Worm (Caenorhabditis elegans) whole organism, L1 larva: ENCODE data around the gene srm-4.
"Not testable (repeated sequence)": the region's sequence is repeated elsewhere in the genome, so short reads cannot be mapped to it uniquely, and the experiment has no call there.

Source experiments
- F16B12.6 ChIP-seq: fragments of 150-350 bp; optimal IDR thresholded peaks from 2 replicates; lab custom pipeline; 2014; ENCODE audit warnings: missing biosample characterization, missing genetic modification characterization
- blmp-1 ChIP-seq: fragments of 150-350 bp; optimal IDR thresholded peaks from 2 replicates; lab custom pipeline; 2014; ENCODE audit warnings: missing biosample characterization, missing genetic modification characterization
- ceh-82 ChIP-seq, 3 experiments: fragments of 150-350 bp in 1 of 3; sonication (generic microtip) in 2 of 3; optimal IDR thresholded peaks; 2 replicates each; lab custom pipeline; 2014 to 2017; ENCODE audit warnings: missing biosample characterization in 3 of 3, missing genetic modification characterization in 3 of 3
- ceh-88 ChIP-seq: fragments of 200-800 bp; sonication (Bioruptor generic); IDR thresholded peaks from 2 replicates; pipeline ENCODE4 v1.3.6; 2022; ENCODE audit warnings: missing genetic modification characterization, missing compliant biosample characterization
- dpl-1 ChIP-seq, 3 experiments: fragments of 150-350 bp in 2 of 3; sonication (generic microtip) in 1 of 3; optimal IDR thresholded peaks; 2 replicates each; lab custom pipeline; 2014 to 2017; ENCODE audit warnings: missing biosample characterization in 3 of 3, missing genetic modification characterization in 3 of 3, missing genetic modification reagents in 3 of 3
- efl-1 ChIP-seq, 4 experiments: fragments of 150-350 bp; optimal IDR thresholded peaks in 3 of 4; peaks in 1 of 4; 1 replicate in 1 of 4; 2 replicates in 3 of 4; lab custom pipeline; 2014; ENCODE audit warnings: missing biosample characterization in 2 of 4, missing genetic modification characterization in 2 of 4, missing genetic modification reagents in 2 of 4
- egl-13 ChIP-seq: sonication (generic microtip); optimal IDR thresholded peaks from 2 replicates; lab custom pipeline; 2016; ENCODE audit warnings: missing genotype, missing genetic modification reagents, missing genetic modification characterization, missing compliant biosample characterization
- elt-2 ChIP-seq: sonication (generic microtip); optimal IDR thresholded peaks from 2 replicates; lab custom pipeline; 2016; ENCODE audit warnings: missing genetic modification characterization, mild to moderate bottlenecking, inconsistent platforms, missing compliant biosample characterization, missing genetic modification reagents
- elt-3 ChIP-seq, 6 experiments: fragments of 150-350 bp in 1 of 6; sonication (generic microtip); optimal IDR thresholded peaks; 2 replicates each; lab custom pipeline; 2017 to 2018; ENCODE audit warnings: missing biosample characterization in 6 of 6, missing genetic modification characterization in 6 of 6, inconsistent platforms in 1 of 6
- fkh-8 ChIP-seq: sonication (generic microtip); optimal IDR thresholded peaks from 2 replicates; lab custom pipeline; 2016; ENCODE audit warnings: mild to moderate bottlenecking, missing genetic modification characterization, missing compliant biosample characterization
- fos-1 ChIP-seq: fragments of 150-350 bp; optimal IDR thresholded peaks from 2 replicates; lab custom pipeline; 2014; ENCODE audit warnings: missing biosample characterization, missing genetic modification characterization
- hlh-17 ChIP-seq: fragments of 200-800 bp; sonication (Bioruptor generic); optimal IDR thresholded peaks from 2 replicates; lab custom pipeline; 2018; ENCODE audit warnings: missing genetic modification characterization, mild to moderate bottlenecking, missing compliant biosample characterization, moderate library complexity, borderline replicate concordance
- irx-1 ChIP-seq: sonication (generic microtip); optimal IDR thresholded peaks from 2 replicates; lab custom pipeline; 2016; ENCODE audit warnings: missing genetic modification characterization, missing compliant biosample characterization
- lin-35 ChIP-seq, 2 experiments: fragments of 150-350 bp; optimal IDR thresholded peaks; 2 replicates each; lab custom pipeline; 2014; ENCODE audit warnings: missing biosample characterization in 2 of 2, missing genetic modification characterization in 2 of 2, missing genetic modification reagents in 2 of 2
- lir-3 ChIP-seq: sonication (generic microtip); optimal IDR thresholded peaks from 2 replicates; lab custom pipeline; 2016; ENCODE audit warnings: mild to moderate bottlenecking, missing genetic modification characterization, moderate library complexity, missing compliant biosample characterization; ENCODE audit not compliant: poor library complexity
- nhr-11 ChIP-seq: fragments of 150-350 bp; optimal IDR thresholded peaks from 2 replicates; lab custom pipeline; 2014; ENCODE audit warnings: missing biosample characterization, missing genetic modification characterization
- nhr-19 ChIP-seq: fragments of 200-800 bp; sonication (Bioruptor generic); conservative IDR thresholded peaks from 2 replicates; pipeline ENCODE4 v1.3.6; 2022; ENCODE audit warnings: missing genetic modification characterization, missing compliant biosample characterization
- nhr-20 ChIP-seq: sonication (generic microtip); optimal IDR thresholded peaks from 2 replicates; lab custom pipeline; 2016; ENCODE audit warnings: mild to moderate bottlenecking, missing genetic modification characterization, missing compliant biosample characterization
- nhr-47 ChIP-seq: sonication (generic microtip); optimal IDR thresholded peaks from 2 replicates; lab custom pipeline; 2016; ENCODE audit warnings: mild to moderate bottlenecking, missing genetic modification characterization, moderate library complexity, missing compliant biosample characterization
- nhr-76 ChIP-seq: sonication (generic microtip); optimal IDR thresholded peaks from 2 replicates; lab custom pipeline; 2017; ENCODE audit warnings: missing biosample characterization, missing genetic modification characterization
- nhr-77 ChIP-seq: fragments of 150-350 bp; optimal IDR thresholded peaks from 2 replicates; lab custom pipeline; 2014; ENCODE audit warnings: missing biosample characterization, missing genetic modification characterization
- nhr-84 ChIP-seq: sonication (generic microtip); optimal IDR thresholded peaks from 2 replicates; lab custom pipeline; 2017; ENCODE audit warnings: missing biosample characterization, missing genetic modification characterization
- nhr-85 ChIP-seq: sonication (generic microtip); peaks from one replicate; lab custom pipeline; 2016; ENCODE audit warnings: missing genetic modification characterization, inconsistent platforms, missing compliant biosample characterization
- pag-3 ChIP-seq: sonication (generic microtip); optimal IDR thresholded peaks from 2 replicates; lab custom pipeline; 2017; ENCODE audit warnings: missing genetic modification characterization, mild to moderate bottlenecking, missing compliant biosample characterization, antibody characterized with exemption, borderline replicate concordance; ENCODE audit not compliant: insufficient read depth
- pax-3 ChIP-seq: fragments of 200-800 bp; sonication (Bioruptor generic); optimal IDR thresholded peaks from 2 replicates; lab custom pipeline; 2018; ENCODE audit warnings: mild to moderate bottlenecking, missing genetic modification characterization, moderate library complexity, missing compliant biosample characterization
- snpc-4 ChIP-seq: fragments of 150-350 bp; optimal IDR thresholded peaks from 2 replicates; lab custom pipeline; 2014; ENCODE audit warnings: missing biosample characterization, missing genetic modification characterization
- snu-23 ChIP-seq: sonication (generic microtip); optimal IDR thresholded peaks from 2 replicates; lab custom pipeline; 2016; ENCODE audit warnings: missing genetic modification characterization, missing compliant biosample characterization
- sptf-1 ChIP-seq: fragments of 150-350 bp; optimal IDR thresholded peaks from 2 replicates; lab custom pipeline; 2014; ENCODE audit warnings: missing biosample characterization, missing genetic modification characterization
- swsn-7 ChIP-seq: sonication (generic microtip); optimal IDR thresholded peaks from 2 replicates; lab custom pipeline; 2016; ENCODE audit warnings: missing genetic modification characterization, missing compliant biosample characterization
- unc-98 ChIP-seq: fragments of 200-800 bp; sonication (Bioruptor generic); IDR thresholded peaks from 2 replicates; pipeline ENCODE4 v1.3.6; 2022; ENCODE audit warnings: missing genetic modification characterization, missing compliant biosample characterization
- vab-15 ChIP-seq: sonication (generic microtip); optimal IDR thresholded peaks from 2 replicates; lab custom pipeline; 2017; ENCODE audit warnings: missing genotype, mild to moderate bottlenecking, missing genetic modification characterization, missing compliant biosample characterization
- zag-1 ChIP-seq: fragments of 150-350 bp; optimal IDR thresholded peaks from 2 replicates; lab custom pipeline; 2014; ENCODE audit warnings: missing biosample characterization, missing genetic modification characterization

srm-4 gene

ce11 chrV:14296499-14296898 lies 36.7 kb upstream of the srm-4 start, which contains the start of gene F14D7.3:
F14D7.3 (plus strand) TSS chrV:14296799.
- TF ChIP-seq dpl-1 (GFP tag; optimal IDR thresholded peaks at IDR 0.05; lab: Kevin White, UChicago), result no peak
- no peak for TF ChIP-seq fos-1
- TF ChIP-seq egl-13 (tag; lab: Kevin White, UChicago), result no peak

ce11 chrV:14299569-14300064 lies 33.6 kb upstream of the srm-4 start, which contains the start of the genes spig-3 and F14D7.12:
spig-3 (minus strand) TSS chrV:14299669.
F14D7.12 (plus strand) TSS chrV:14300014.
- TF ChIP-seq efl-1 (optimal IDR thresholded peaks at IDR 0.05; lab: Kevin White, UChicago) (no peak), efl-1 (GFP tag; optimal IDR thresholded peaks at IDR 0.05 in 1 of 2; lab: Kevin White, UChicago) (peak in 1 of 2 experiments; percentile 49), unc-98 (GFP tag; lab: Robert Waterston, UW) (no peak)

- no peak for TF ChIP-seq elt-3 (tag; optimal IDR thresholded peaks at IDR 0.05; lab: Kevin White, UChicago)
- TF ChIP-seq blmp-1, result no peak
- TF ChIP-seq sptf-1, result no peak
- TF ChIP-seq elt-2 (tag; lab: Kevin White, UChicago), result peak; percentile 4
- no peak for TF ChIP-seq pag-3 (tag; lab: Kevin White, UChicago)
- TF ChIP-seq, all 84 proteins: peak for 1
Observed at ce11 chrV:14301076-14301475, 32.1 kb upstream of the srm-4 start, which contains the start of gene F14D7.6. F14D7.6 (plus strand) TSS chrV:14301413.

DNA sequence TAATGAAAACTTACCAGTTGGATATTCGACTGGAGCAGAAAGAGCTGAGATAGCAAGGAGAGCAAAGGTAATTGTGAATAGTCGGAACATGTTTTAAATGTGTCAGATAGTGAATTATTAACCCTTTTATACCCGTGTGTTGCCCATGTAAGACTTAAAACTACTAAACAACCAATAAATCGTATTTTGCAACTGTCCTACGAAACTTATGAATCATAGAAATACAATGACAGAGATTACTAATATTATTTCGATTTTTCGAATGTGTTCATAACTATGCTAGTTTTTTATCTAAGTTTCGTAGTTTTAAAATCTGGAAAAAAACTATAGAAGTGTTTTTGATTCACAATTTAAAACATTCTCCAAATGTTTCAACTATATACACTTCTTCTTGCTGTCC lies 26.4 kb upstream of the srm-4 start, which contains the start of gene spig-4:
Gene spig-4, minus strand, starts transcription at position 101 of the 400 bp plus-strand sequence.
- TF ChIP-seq efl-1 (optimal IDR thresholded peaks at IDR 0.05; lab: Kevin White, UChicago); efl-1 (GFP tag; optimal IDR thresholded peaks at IDR 0.05 in 1 of 2; lab: Kevin White, UChicago); F16B12.6; nhr-11 (tag; lab: Kevin White, UChicago): not testable (repeated sequence)

ce11 chrV:14308164-14308563 lies 25.1 kb upstream of the srm-4 start, which contains the start of gene spig-5:
spig-5 (plus strand) TSS chrV:14308464.
- TF ChIP-seq nhr-20 (tag; lab: Kevin White, UChicago); swsn-7 (tag; lab: Kevin White, UChicago); nhr-77: not testable (repeated sequence)
- TF ChIP-seq, all 84 proteins: peak for 0; not testable (repeated sequence) for 84

DNA sequence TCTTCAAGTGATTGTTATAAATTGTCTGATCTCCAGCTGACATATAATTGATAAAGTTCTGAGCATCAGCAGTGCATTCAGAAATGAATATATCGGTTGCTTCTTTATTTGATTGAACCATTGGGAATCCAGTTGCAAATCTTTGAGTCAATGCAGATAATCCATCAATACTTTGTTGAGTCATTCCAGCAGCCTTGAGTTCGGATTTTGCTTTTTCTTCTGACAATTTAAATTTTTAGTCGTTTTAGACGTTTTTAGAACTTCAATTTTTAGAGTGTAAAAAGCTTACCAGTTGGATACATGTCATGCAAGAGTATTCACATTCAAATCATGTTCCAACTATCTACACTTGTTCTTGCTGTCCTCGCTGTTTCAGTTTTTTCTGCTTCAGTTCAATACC lies 23.6 kb upstream of the srm-4 start, which contains the start of gene F14D7.14:
Gene F14D7.14, plus strand, starts transcription at position 301 of the 400 bp plus-strand sequence.
- TF ChIP-seq hlh-17; nhr-84 (tag; lab: Kevin White, UChicago); nhr-19: not testable (repeated sequence)
- TF ChIP-seq, all 84 proteins: peak for 0; not testable (repeated sequence) for 84

DNA sequence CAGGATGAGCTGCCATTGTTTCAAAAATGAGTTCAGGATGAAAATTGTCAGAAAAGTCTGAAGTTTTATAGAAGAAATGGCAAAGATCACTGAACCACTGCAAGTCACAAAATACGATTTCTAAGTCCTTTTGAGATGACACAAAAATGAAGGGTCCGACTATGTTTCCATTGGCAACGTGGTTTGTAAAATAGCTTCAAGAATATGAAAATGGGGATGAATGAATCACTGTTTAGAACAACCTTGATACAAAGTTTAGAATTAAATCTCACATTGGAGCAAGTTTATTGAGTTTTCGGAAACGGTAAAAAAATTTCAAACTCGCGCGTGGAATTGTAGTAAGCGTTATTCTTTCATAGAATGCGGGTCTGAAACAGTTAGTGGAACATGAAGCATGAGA lies 22.1 kb upstream of the srm-4 start, which contains the start of gene ddn-3:
Gene ddn-3, minus strand, starts transcription at position 101 of the 400 bp plus-strand sequence.
- TF ChIP-seq pax-3 (tag; lab: Kevin White, UChicago), result no peak

DNA sequence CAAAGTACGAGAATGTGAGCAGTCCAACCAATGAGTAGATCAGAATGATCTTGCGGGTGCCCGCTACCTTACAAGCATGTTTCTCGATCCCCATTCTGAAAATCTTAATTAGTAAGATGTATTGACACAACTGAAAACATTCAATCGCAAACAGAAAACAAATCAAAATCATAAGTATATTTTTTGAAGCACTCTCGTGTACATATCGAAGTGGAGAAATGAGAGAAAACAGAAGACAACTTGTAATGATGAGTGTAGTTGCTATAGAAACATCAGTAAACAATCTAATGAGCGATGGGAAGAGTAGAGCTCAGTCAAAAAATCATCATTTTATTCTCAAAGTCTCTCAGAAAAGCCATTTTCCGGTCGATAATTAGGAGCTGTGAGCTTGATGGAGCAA lies 20.5 kb upstream of the srm-4 start, which contains the start of gene F14D7.8:
Gene F14D7.8, minus strand, starts transcription at position 101 of the 400 bp plus-strand sequence.
- no peak for TF ChIP-seq nhr-85
- TF ChIP-seq unc-98 (GFP tag; lab: Robert Waterston, UW), result no peak
- no peak for TF ChIP-seq nhr-47 (tag; lab: Kevin White, UChicago)
- no peak for TF ChIP-seq ceh-82 (tag; optimal IDR thresholded peaks at IDR 0.05; lab: Kevin White, UChicago)
- no peak for TF ChIP-seq zag-1 (tag; lab: Kevin White, UChicago)
- TF ChIP-seq ceh-88 (GFP tag; lab: Robert Waterston, UW), result no peak
- no peak for TF ChIP-seq irx-1 (tag; lab: Kevin White, UChicago)
- no peak for TF ChIP-seq lin-35 (GFP tag; optimal IDR thresholded peaks at IDR 0.05; lab: Kevin White, UChicago)
- TF ChIP-seq nhr-20 (tag; lab: Kevin White, UChicago), result no peak
- TF ChIP-seq nhr-84 (tag; lab: Kevin White, UChicago), result no peak
- no peak for TF ChIP-seq pax-3 (tag; lab: Kevin White, UChicago)
- TF ChIP-seq vab-15 (tag; lab: Kevin White, UChicago), result no peak
- no peak for TF ChIP-seq nhr-19
- TF ChIP-seq snpc-4 (tag; lab: Kevin White, UChicago), result no peak
- TF ChIP-seq hlh-17, result no peak
- no peak for TF ChIP-seq fkh-8 (tag; lab: Kevin White, UChicago)
- TF ChIP-seq nhr-76 (tag; lab: Kevin White, UChicago), result no peak
- TF ChIP-seq lir-3 (tag; lab: Kevin White, UChicago), result no peak
- no peak for TF ChIP-seq snu-23 (GFP tag; lab: Kevin White, UChicago)
